Worm (Caenorhabditis elegans): ENCODE data around the gene thoc-1.

The thoc-1 gene

DNA sequence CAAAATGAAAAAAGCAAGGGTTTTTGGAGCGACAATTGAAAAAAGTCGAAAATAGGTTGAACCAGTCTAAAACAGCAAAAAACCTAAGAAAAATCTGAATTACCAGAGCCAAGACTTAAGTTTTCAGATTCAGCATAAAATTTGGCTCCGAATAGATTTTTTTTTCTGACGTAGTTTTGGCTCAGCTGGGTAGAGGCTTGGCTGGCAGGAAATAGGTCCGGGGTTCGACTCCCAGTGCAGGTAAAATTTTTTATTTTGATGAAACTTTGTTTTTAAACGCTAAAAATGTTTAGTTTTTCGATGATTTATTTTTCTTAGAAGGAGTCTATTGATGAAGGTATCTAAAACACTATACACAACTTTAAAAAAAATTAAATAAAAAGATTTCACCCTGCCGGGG lies 53.1 kb downstream of the thoc-1 start:
- TF ChIP-seq tab-1 (GFP tag; IDR thresholded peaks at IDR 0.05) (no peak), ztf-29 (GFP tag; IDR thresholded peaks at IDR 0.05) (no peak), ref-1 (GFP tag; conservative IDR thresholded peaks at IDR 0.05) (no peak), klf-2 (GFP tag; conservative IDR thresholded peaks at IDR 0.05) (no peak), med-1 (GFP tag; optimal IDR thresholded peaks at IDR 0.05; ENCODE audit: insufficient read depth) (no peak), T22C8.4 (GFP tag; IDR thresholded peaks at IDR 0.05) (no peak), ztf-23 (GFP tag; IDR thresholded peaks at IDR 0.05) (no peak), cog-1 (tag; optimal IDR thresholded peaks at IDR 0.05) (no peak), flt-1 (GFP tag; IDR thresholded peaks at IDR 0.05) (no peak)

ce11 chrII:756161-756560 lies 54.3 kb downstream of the thoc-1 start:
- TF ChIP-seq cog-1 (tag; optimal IDR thresholded peaks at IDR 0.05) (no peak), ztf-29 (GFP tag; IDR thresholded peaks at IDR 0.05) (no peak), T22C8.4 (GFP tag; IDR thresholded peaks at IDR 0.05) (peak; percentile 65)

DNA sequence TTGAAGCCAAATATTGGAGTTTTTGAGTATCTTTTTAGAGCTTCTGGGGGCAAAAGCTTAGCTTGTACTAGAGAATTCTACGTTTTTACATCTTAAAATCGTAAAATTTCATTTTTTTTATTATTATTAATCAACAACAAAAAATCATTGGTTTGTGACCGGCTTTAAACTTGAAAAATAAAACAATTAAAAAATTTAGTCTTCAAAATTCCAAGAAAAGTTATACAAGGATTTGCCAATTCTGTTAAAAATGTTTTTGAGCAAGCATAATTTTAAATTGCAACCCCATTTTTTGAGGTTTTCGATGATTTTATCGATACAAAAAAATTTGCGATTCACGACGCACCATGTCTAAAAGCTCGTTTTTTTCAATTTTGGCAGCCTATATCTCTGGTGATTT lies 55.3 kb downstream of the thoc-1 start:
- TF ChIP-seq T22C8.4 (GFP tag; IDR thresholded peaks at IDR 0.05), result no peak
- TF ChIP-seq med-1 (GFP tag; optimal IDR thresholded peaks at IDR 0.05; ENCODE audit: insufficient read depth), result no peak
